Worm (Caenorhabditis elegans): ENCODE results near the gene F44E5.15.

ce11 chrII:11810436-11810835, 38.0 kb downstream of the F44E5.15 start, which contains the start of gene F43G6.7:
- no peak for TF ChIP-seq elt-3 (tag; optimal IDR thresholded peaks at IDR 0.05)
- no peak for TF ChIP-seq nhr-12 (tag; optimal IDR thresholded peaks at IDR 0.05)
- no peak for TF ChIP-seq R02D3.7 (tag; optimal IDR thresholded peaks at IDR 0.05)
- no peak for TF ChIP-seq nhr-237 (tag; optimal IDR thresholded peaks at IDR 0.05)
- TF ChIP-seq unc-62 (GFP tag; optimal IDR thresholded peaks at IDR 0.05) = no peak
- TF ChIP-seq unc-39 (tag; optimal IDR thresholded peaks at IDR 0.05) = no peak
- no peak for TF ChIP-seq nhr-28 (tag; optimal IDR thresholded peaks at IDR 0.05)
- no peak for TF ChIP-seq tbx-2 (tag; optimal IDR thresholded peaks at IDR 0.05)
- TF ChIP-seq nhr-11 (tag; optimal IDR thresholded peaks at IDR 0.05) = no peak
- no peak for TF ChIP-seq nfya-1 (tag; optimal IDR thresholded peaks at IDR 0.05; ENCODE audit: insufficient read depth)
- no peak for TF ChIP-seq jun-1 (tag; optimal IDR thresholded peaks at IDR 0.05)
- TF ChIP-seq ztf-11 (tag; optimal IDR thresholded peaks at IDR 0.05) = no peak
- no peak for TF ChIP-seq lin-39 (tag; optimal IDR thresholded peaks at IDR 0.05)
- no peak for TF ChIP-seq elt-1 (tag; optimal IDR thresholded peaks at IDR 0.05)
